Worm (Caenorhabditis elegans) whole organism, L3 larva: ENCODE data around the gene Y71H2AM.14.

ENCODE experiments used
- eor-1 ChIP-seq, 2 experiments: fragments of 150-350 bp; optimal IDR thresholded peaks; 2 replicates each; lab custom pipeline; 2014 to 2018; ENCODE audit warnings: missing biosample characterization in 2 of 2, missing genetic modification characterization in 2 of 2
- mdl-1 ChIP-seq: fragments of 150-350 bp; optimal IDR thresholded peaks from 2 replicates; lab custom pipeline; 2014; ENCODE audit warnings: missing biosample characterization, missing genetic modification characterization
- nhr-237 ChIP-seq: fragments of 150-350 bp; optimal IDR thresholded peaks from 2 replicates; lab custom pipeline; 2014; ENCODE audit warnings: missing biosample characterization, missing genetic modification characterization
- ztf-11 ChIP-seq: fragments of 150-350 bp; optimal IDR thresholded peaks from 2 replicates; lab custom pipeline; 2014; ENCODE audit warnings: missing biosample characterization, missing genetic modification characterization

DNA sequence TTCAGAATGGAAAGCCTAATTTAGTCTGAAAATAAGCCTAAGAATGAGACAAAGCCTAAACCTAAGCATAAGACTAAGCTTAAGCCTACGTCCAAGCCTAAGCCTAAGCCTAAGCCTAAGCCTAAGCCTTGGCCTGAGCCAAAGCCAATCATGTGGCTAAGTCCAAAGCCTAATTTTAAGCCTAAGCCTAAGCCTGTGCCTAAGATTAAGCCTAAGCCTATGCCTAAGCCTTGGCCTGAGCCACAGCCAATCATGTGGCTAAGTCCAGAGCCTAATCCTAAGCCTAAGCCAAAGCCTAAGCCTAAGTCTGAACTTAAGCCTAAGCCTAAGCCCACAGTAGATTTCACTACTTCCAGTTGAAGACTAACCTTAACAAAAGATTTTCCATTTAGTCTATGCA is 11.0 kb upstream of the Y71H2AM.14 start:
- TF ChIP-seq eor-1 (tag; optimal IDR thresholded peaks at IDR 0.05; lab: Kevin White, UChicago) (no peak), nhr-237 (no peak), mdl-1 (tag; lab: Kevin White, UChicago) (no peak), ztf-11 (tag; lab: Kevin White, UChicago) (no peak)
